Fruit fly (Drosophila melanogaster): ENCODE measurements around the gene CG12590.

Gene CG12590

dm6 chr3R:5159312-5159711 lies at the start of gene CG12590:
Gene CG12590 (plus strand): TSS chr3R:5159612.
- no peak for TF ChIP-seq Neu2 (GFP tag; optimal IDR thresholded peaks at IDR 0.05; ENCODE audit: borderline replicate concordance)
- no peak for TF ChIP-seq CG32772 (GFP tag; IDR thresholded peaks at IDR 0.05)
- no peak for TF ChIP-seq sd (tag; optimal IDR thresholded peaks at IDR 0.05)
- TF ChIP-seq bsh (GFP tag; optimal IDR thresholded peaks at IDR 0.05), result no peak
- no peak for TF ChIP-seq D19A (tag; optimal IDR thresholded peaks at IDR 0.05)
- TF ChIP-seq E2f1 (GFP tag; IDR thresholded peaks at IDR 0.05), result no peak
- no peak for TF ChIP-seq Atf3 (GFP tag; optimal IDR thresholded peaks at IDR 0.05)
- TF ChIP-seq tna (GFP tag; IDR thresholded peaks at IDR 0.05; ENCODE audit: partially characterized antibody), result no peak
- TF ChIP-seq CG15696 (tag; optimal IDR thresholded peaks at IDR 0.05), result no peak
- TF ChIP-seq Fer2 (tag; optimal IDR thresholded peaks at IDR 0.05), result no peak

DNA sequence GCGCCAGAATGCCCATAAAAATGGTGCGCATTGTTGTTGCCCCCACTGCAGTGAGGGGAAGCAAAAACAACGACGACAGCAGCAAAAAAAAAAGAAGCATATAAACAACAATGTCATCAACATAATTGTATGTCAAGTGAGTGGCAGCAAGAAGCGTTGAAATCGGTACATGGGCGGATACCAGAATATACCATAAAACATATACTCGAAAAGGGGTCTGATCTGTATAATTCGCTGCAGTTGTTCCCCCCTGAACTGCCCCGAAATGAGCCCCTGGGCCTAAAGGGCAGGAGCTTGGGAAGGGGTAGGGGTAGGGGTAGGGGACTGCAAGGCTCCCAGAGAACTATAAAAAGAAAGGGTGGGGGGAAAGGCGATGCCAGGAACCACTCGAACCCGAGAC lies 47.5 kb upstream of the CG12590 start:
- peak; percentile 9 for TF ChIP-seq CG18262 (tag; optimal IDR thresholded peaks at IDR 0.05)
- TF ChIP-seq Hey (tag; optimal IDR thresholded peaks at IDR 0.05), result no peak
- TF ChIP-seq nom (GFP tag; optimal IDR thresholded peaks at IDR 0.05), result peak; percentile 84
- 0 out of 3 replicates have a peak, but pooled peaks have one; percentile 26 for TF ChIP-seq CG34422 (GFP tag; IDR thresholded peaks at IDR 0.05)
- no peak for TF ChIP-seq otp (GFP tag; IDR thresholded peaks at IDR 0.05)
- peak; percentile 16; the same call in 1 of the 4 replicates for TF ChIP-seq Gug (GFP tag; IDR thresholded peaks at IDR 0.05)
- TF ChIP-seq Usf (GFP tag; optimal IDR thresholded peaks at IDR 0.05), result no peak
- TF ChIP-seq CG7357 (GFP tag; IDR thresholded peaks at IDR 0.05), result no peak
- TF ChIP-seq bsh (GFP tag; optimal IDR thresholded peaks at IDR 0.05), result peak; percentile 2 to 26
- no peak for TF ChIP-seq CG12219 (GFP tag; optimal IDR thresholded peaks at IDR 0.05)
- no peak for TF ChIP-seq CG7556 (GFP tag; optimal IDR thresholded peaks at IDR 0.05)
- no peak for TF ChIP-seq tll (GFP tag; optimal IDR thresholded peaks at IDR 0.05)
- TF ChIP-seq Optix (GFP tag; IDR thresholded peaks at IDR 0.05), result 0 out of 3 replicates have a peak, but pooled peaks have one; percentile 28
- no peak for TF ChIP-seq cwo (GFP tag; optimal IDR thresholded peaks at IDR 0.05)
- TF ChIP-seq D (optimal IDR thresholded peaks at IDR 0.05), result no peak
- peak; percentile 9 for TF ChIP-seq D (GFP tag; optimal IDR thresholded peaks at IDR 0.05)
- TF ChIP-seq sc (optimal IDR thresholded peaks at IDR 0.05), result no peak
- TF ChIP-seq sc (GFP tag; optimal IDR thresholded peaks at IDR 0.05), result no peak
- peak; percentile 50 for TF ChIP-seq CG15696 (tag; optimal IDR thresholded peaks at IDR 0.05)
- peak; percentile 23; the same call in 1 of the 2 replicates for TF ChIP-seq Drgx (GFP tag; IDR thresholded peaks at IDR 0.05)
- peak; percentile 49; the same call in 1 of the 2 replicates for TF ChIP-seq ara (GFP tag; IDR thresholded peaks at IDR 0.05)
- TF ChIP-seq ken (GFP tag; IDR thresholded peaks at IDR 0.05), result 0 out of 3 replicates have a peak, but pooled peaks have one; percentile 34
- TF ChIP-seq zfh1 (GFP tag; IDR thresholded peaks at IDR 0.05), result peak; percentile 45; the same call in 1 of the 3 replicates
- no peak for TF ChIP-seq Dp (GFP tag; optimal IDR thresholded peaks at IDR 0.05)
- no peak for TF ChIP-seq CG4854 (GFP tag; optimal IDR thresholded peaks at IDR 0.05)
- TF ChIP-seq Bteb2 (GFP tag; optimal IDR thresholded peaks at IDR 0.05), result no peak
- peak; percentile 7 for TF ChIP-seq CG16815 (GFP tag; optimal IDR thresholded peaks at IDR 0.05)
- peak; percentile 28 for TF ChIP-seq CG2202 (tag; optimal IDR thresholded peaks at IDR 0.05)
- peak; percentile 60; the same call in 1 of the 2 replicates for TF ChIP-seq chm (GFP tag; IDR thresholded peaks at IDR 0.05)
- no peak for TF ChIP-seq slp2 (GFP tag; optimal IDR thresholded peaks at IDR 0.05)
- peak; percentile 30 for TF ChIP-seq dmrt11E (tag; optimal IDR thresholded peaks at IDR 0.05)
- TF ChIP-seq CG4404 (GFP tag; IDR thresholded peaks at IDR 0.05), result 0 out of 2 replicates have a peak, but pooled peaks have one; percentile 17
- TF ChIP-seq sqz (GFP tag; optimal IDR thresholded peaks at IDR 0.05), result peak; percentile 39
- peak; percentile 22 for TF ChIP-seq gem (tag; optimal IDR thresholded peaks at IDR 0.05)
- TF ChIP-seq CG2116 (GFP tag; optimal IDR thresholded peaks at IDR 0.05), result no peak
- peak; percentile 5 for TF ChIP-seq gsb-n (tag; optimal IDR thresholded peaks at IDR 0.05)
- 0 out of 3 replicates have a peak, but pooled peaks have one; percentile 18 for TF ChIP-seq ci (GFP tag; IDR thresholded peaks at IDR 0.05)
- no peak for TF ChIP-seq CG8924 (tag; optimal IDR thresholded peaks at IDR 0.05)
- peak; percentile 82 for TF ChIP-seq crol (GFP tag; IDR thresholded peaks at IDR 0.05)
- TF ChIP-seq CG14965 (GFP tag; optimal IDR thresholded peaks at IDR 0.05; ENCODE audit: borderline replicate concordance), result no peak
- 0 out of 2 replicates have a peak, but pooled peaks have one; percentile 22 for TF ChIP-seq Nf-YA (GFP tag; IDR thresholded peaks at IDR 0.05)
